Fruit fly (Drosophila melanogaster): ENCODE measurements around the gene Abcd3.

Abcd3 gene

dm6 chrX:19701611-19702010 is 49.0 kb upstream of the Abcd3 start, which contains the start of gene Tcs4 (continued):
- TF ChIP-seq CG17829 (tag; optimal IDR thresholded peaks at IDR 0.05) (peak; percentile 57), unc-4 (GFP tag; IDR thresholded peaks at IDR 0.05; ENCODE audit: partially characterized antibody) (peak; percentile 46; the same call in 1 of the 2 replicates), HmgD (GFP tag; optimal IDR thresholded peaks at IDR 0.05) (no peak), CG13287 (GFP tag; IDR thresholded peaks at IDR 0.05; ENCODE audit: partially characterized antibody) (peak; percentile 77), Myb (GFP tag; optimal IDR thresholded peaks at IDR 0.05) (no peak), CG3847 (GFP tag; IDR thresholded peaks at IDR 0.05) (no peak), CG11093 (GFP tag; IDR thresholded peaks at IDR 0.05) (no peak), MESR4 (GFP tag; optimal IDR thresholded peaks at IDR 0.05) (peak; percentile 44), ken (GFP tag; IDR thresholded peaks at IDR 0.05) (0 out of 3 replicates have a peak, but pooled peaks have one; percentile 4), CG17361 (GFP tag; IDR thresholded peaks at IDR 0.05) (0 out of 3 replicates have a peak, but pooled peaks have one; percentile 33), inv (GFP tag; IDR thresholded peaks at IDR 0.05; ENCODE audit: partially characterized antibody) (0 out of 2 replicates have a peak, but pooled peaks have one; percentile 7), rib (GFP tag; IDR thresholded peaks at IDR 0.05) (no peak), CG15011 (GFP tag; optimal IDR thresholded peaks at IDR 0.05) (no peak), HLH4C (GFP tag; IDR thresholded peaks at IDR 0.05; ENCODE audit: partially characterized antibody) (peak; percentile 48; the same call in 2 of the 3 replicates), Opbp (GFP tag; IDR thresholded peaks at IDR 0.05; ENCODE audit: partially characterized antibody) (peak; percentile 58; the same call in 2 of the 3 replicates), dpn (GFP tag; optimal IDR thresholded peaks at IDR 0.05) (peak in 1 of 2 experiments; percentile 28), hbn (GFP tag; IDR thresholded peaks at IDR 0.05; ENCODE audit: partially characterized antibody) (peak; percentile 56; the same call in 1 of the 2 replicates), gfzf (GFP tag; optimal IDR thresholded peaks at IDR 0.05) (peak; percentile 63), row (GFP tag; IDR thresholded peaks at IDR 0.05) (peak; percentile 76), grn (GFP tag; optimal IDR thresholded peaks at IDR 0.05) (no peak), Dll (GFP tag; IDR thresholded peaks at IDR 0.05; ENCODE audit: partially characterized antibody) (peak; percentile 59; the same call in 2 of the 4 replicates), nerfin-2 (GFP tag; IDR thresholded peaks at IDR 0.05; ENCODE audit: partially characterized antibody) (0 out of 2 replicates have a peak, but pooled peaks have one; percentile 35), CG4424 (GFP tag; optimal IDR thresholded peaks at IDR 0.05) (peak; percentile 10), CG2120 (GFP tag; optimal IDR thresholded peaks at IDR 0.05) (peak; percentile 16), Doc3 (GFP tag; IDR thresholded peaks at IDR 0.05; ENCODE audit: partially characterized antibody) (0 out of 3 replicates have a peak, but pooled peaks have one; percentile 48), Hey (tag; optimal IDR thresholded peaks at IDR 0.05) (no peak), CG17359 (tag; optimal IDR thresholded peaks at IDR 0.05) (peak; percentile 13), wek (GFP tag; optimal IDR thresholded peaks at IDR 0.05) (no peak), slp2 (GFP tag; optimal IDR thresholded peaks at IDR 0.05) (no peak), grau (tag; optimal IDR thresholded peaks at IDR 0.05) (peak; percentile 48), CG16813 (GFP tag; IDR thresholded peaks at IDR 0.05; ENCODE audit: partially characterized antibody) (peak; percentile 42; the same call in 2 of the 3 replicates), salm (tag; optimal IDR thresholded peaks at IDR 0.05) (no peak), Meics (GFP tag; optimal IDR thresholded peaks at IDR 0.05) (peak; percentile 28), sna (GFP tag; IDR thresholded peaks at IDR 0.05; ENCODE audit: partially characterized antibody) (peak; percentile 66; the same call in 1 of the 2 replicates), HmgZ (tag; optimal IDR thresholded peaks at IDR 0.05) (peak; percentile 21), CG10654 (GFP tag; optimal IDR thresholded peaks at IDR 0.05) (no peak), CG10959 (GFP tag; IDR thresholded peaks at IDR 0.05) (no peak), Side (GFP tag; optimal IDR thresholded peaks at IDR 0.05) (no peak), Nf-YC (tag; optimal IDR thresholded peaks at IDR 0.05) (peak; percentile 19), ci (GFP tag; IDR thresholded peaks at IDR 0.05) (peak; percentile 57; the same call in 2 of the 3 replicates), YL-1 (GFP tag; optimal IDR thresholded peaks at IDR 0.05) (peak; percentile 48), CG10979 (tag; optimal IDR thresholded peaks at IDR 0.05) (peak; percentile 31), lola (GFP tag; optimal IDR thresholded peaks at IDR 0.05) (peak in 1 of 3 experiments; percentile 46), CG13775 (GFP tag; optimal IDR thresholded peaks at IDR 0.05) (peak; percentile 22), sens (GFP tag) (peak; percentile 62), CG7556 (GFP tag; optimal IDR thresholded peaks at IDR 0.05) (peak; percentile 5), Sry-β (GFP tag; optimal IDR thresholded peaks at IDR 0.05) (no peak), CG8765 (GFP tag; IDR thresholded peaks at IDR 0.05) (no peak)
